Worm (Caenorhabditis elegans): Measurements from ENCODE around the gene nop-1.

nop-1 gene

ce11 chrIII:5919799-5920387, 38.6 kb upstream of the nop-1 start, which contains the start of the genes tdo-2 and C28H8.2 (continued):
- TF ChIP-seq hsf-1 (GFP tag; IDR thresholded peaks at IDR 0.05) (0 out of 2 replicates have a peak, but pooled peaks have one; percentile 26), nhr-80 (tag; optimal IDR thresholded peaks at IDR 0.05) (no peak), ekl-4 (GFP tag; IDR thresholded peaks at IDR 0.05) (no peak), ama-1 (optimal IDR thresholded peaks at IDR 0.05) (no peak), ama-1 (GFP tag; optimal IDR thresholded peaks at IDR 0.05) (no peak), ceh-100 (GFP tag; IDR thresholded peaks at IDR 0.05) (no peak), ceh-27 (GFP tag; optimal IDR thresholded peaks at IDR 0.05) (no peak), K12H6.12 (tag; optimal IDR thresholded peaks at IDR 0.05) (no peak), F55B11.4 (tag; optimal IDR thresholded peaks at IDR 0.05; ENCODE audit: borderline replicate concordance, insufficient read depth) (no peak), somi-1 (GFP tag; optimal IDR thresholded peaks at IDR 0.05) (peak; percentile 66), Y95B8A.8 (GFP tag; IDR thresholded peaks at IDR 0.05) (no peak), atf-7 (tag; optimal IDR thresholded peaks at IDR 0.05) (peak; percentile 19), lin-35 (GFP tag; optimal IDR thresholded peaks at IDR 0.05) (no peak), rpc-1 (optimal IDR thresholded peaks at IDR 0.05) (no peak), rpc-1 (tag; optimal IDR thresholded peaks at IDR 0.05) (no peak), mcd-1 (GFP tag; IDR thresholded peaks at IDR 0.05) (peak; percentile 8; the same call in 1 of the 2 replicates), lir-1 (GFP tag; conservative IDR thresholded peaks at IDR 0.05) (no peak), repo-1 (tag; optimal IDR thresholded peaks at IDR 0.05) (no peak), ztf-26 (tag; optimal IDR thresholded peaks at IDR 0.05) (peak; percentile 77), tbx-9 (tag; optimal IDR thresholded peaks at IDR 0.05; ENCODE audit: borderline replicate concordance) (no peak), dpff-1 (tag; optimal IDR thresholded peaks at IDR 0.05) (no peak), snpc-4 (GFP tag; optimal IDR thresholded peaks at IDR 0.05) (no peak), snpc-4 (tag; optimal IDR thresholded peaks at IDR 0.05) (no peak), attf-6 (GFP tag; IDR thresholded peaks at IDR 0.05) (no peak), nhr-120 (GFP tag; IDR thresholded peaks at IDR 0.05) (no peak)

- peak; percentile 36 for TF ChIP-seq ztf-26 (tag; optimal IDR thresholded peaks at IDR 0.05)
- peak; percentile 6 for TF ChIP-seq somi-1 (GFP tag; optimal IDR thresholded peaks at IDR 0.05)
- TF ChIP-seq lin-40 (tag; optimal IDR thresholded peaks at IDR 0.05): peak; percentile 0
- TF ChIP-seq ztf-18 (tag; optimal IDR thresholded peaks at IDR 0.05): no peak
- no peak for TF ChIP-seq T26A5.8 (tag; optimal IDR thresholded peaks at IDR 0.05)
Observed at ce11 chrIII:5921067-5921678, 37.3 kb upstream of the nop-1 start.

DNA sequence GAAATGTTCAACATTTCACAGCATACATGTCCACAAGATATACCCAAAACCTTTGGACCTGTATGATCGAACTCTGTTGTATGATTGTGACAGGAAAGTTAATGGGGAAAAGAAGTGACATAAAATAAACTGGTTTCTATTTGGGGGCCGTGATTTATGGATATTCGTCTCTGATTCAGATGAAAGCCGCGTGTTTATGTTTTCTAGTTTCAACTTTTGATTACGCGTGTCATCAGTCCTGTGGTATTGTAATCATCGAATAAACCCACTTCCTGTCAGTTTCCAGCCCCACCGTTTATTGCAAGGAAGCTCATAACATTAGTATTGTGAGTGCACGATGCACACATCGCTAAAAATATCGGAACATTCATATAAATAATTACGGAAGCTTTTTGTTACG, 36.3 kb upstream of the nop-1 start:
- TF ChIP-seq chd-7 (tag; optimal IDR thresholded peaks at IDR 0.05): no peak
- no peak for TF ChIP-seq lag-1 (GFP tag; IDR thresholded peaks at IDR 0.05)
- TF ChIP-seq ccch-3 (GFP tag; optimal IDR thresholded peaks at IDR 0.05): no peak
- TF ChIP-seq F23B12.7 (tag; optimal IDR thresholded peaks at IDR 0.05; ENCODE audit: insufficient read depth): no peak
- no peak for TF ChIP-seq snpc-1.1 (tag; optimal IDR thresholded peaks at IDR 0.05; ENCODE audit: insufficient read depth)
- no peak for TF ChIP-seq B0261.1 (tag; optimal IDR thresholded peaks at IDR 0.05)
- no peak for TF ChIP-seq madf-10 (tag; optimal IDR thresholded peaks at IDR 0.05)

DNA sequence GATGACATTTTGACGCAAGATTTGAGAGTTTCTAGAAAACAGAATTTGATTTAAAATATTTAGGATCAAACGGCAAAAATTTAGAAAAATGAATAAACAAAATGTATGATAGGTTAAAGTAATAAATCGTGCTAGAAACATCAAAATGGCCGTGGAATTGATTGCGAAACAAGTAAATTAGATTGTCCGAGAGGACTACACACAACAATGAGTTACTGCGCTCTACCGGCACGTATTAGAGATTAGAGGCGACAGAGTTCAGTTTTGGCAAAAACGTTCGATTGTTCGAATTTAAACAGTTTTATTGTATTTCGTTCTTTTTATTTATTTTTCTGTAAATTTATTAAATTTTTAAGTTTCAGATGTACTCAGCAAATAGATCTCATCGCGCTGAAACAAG, 32.8 kb upstream of the nop-1 start, which contains the start of the genes dnc-2 and bcl-7:
TSS of gene dnc-2 (minus strand) at position 33 of the 400 bp plus-strand sequence.
TSS of gene bcl-7 (plus strand) at position 363 of the 400 bp plus-strand sequence.
- TF ChIP-seq snpc-4 (GFP tag; optimal IDR thresholded peaks at IDR 0.05) (no peak), snpc-4 (tag; optimal IDR thresholded peaks at IDR 0.05) (peak in 1 of 4 experiments; percentile 37), madf-8 (GFP tag; conservative IDR thresholded peaks at IDR 0.05) (0 out of 2 replicates have a peak, but pooled peaks have one; percentile 13), D2030.7 (GFP tag; IDR thresholded peaks at IDR 0.05) (0 out of 2 replicates have a peak, but pooled peaks have one; percentile 19), cebp-1 (GFP tag; IDR thresholded peaks at IDR 0.05) (peak; percentile 79), cebp-1 (tag; optimal IDR thresholded peaks at IDR 0.05) (peak; percentile 96), F39B2.1 (GFP tag; IDR thresholded peaks at IDR 0.05) (no peak), F33H1.4 (GFP tag; IDR thresholded peaks at IDR 0.05) (peak; percentile 32; the same call in 1 of the 2 replicates), mcd-1 (GFP tag; IDR thresholded peaks at IDR 0.05) (peak; percentile 82), mes-4 (tag; optimal IDR thresholded peaks at IDR 0.05) (no peak), nfyb-1 (GFP tag; IDR thresholded peaks at IDR 0.05) (no peak), hmg-1.2 (GFP tag; IDR thresholded peaks at IDR 0.05) (peak; percentile 94), ZK185.1 (tag; optimal IDR thresholded peaks at IDR 0.05; ENCODE audit: poor library complexity, severe bottlenecking) (peak; percentile 19)

All from whole organism, young adult.